Fruit fly (Drosophila melanogaster) whole organism, embryonic: ENCODE results near the gene CG2104.

Experiments
- CG10209 ChIP-seq: fragments of 200-800 bp; sonication (Bioruptor generic); optimal IDR thresholded peaks from 3 replicates; lab custom pipeline; 2017; ENCODE audit warnings: missing biosample characterization, mild to moderate bottlenecking, missing genetic modification characterization, missing genetic modification reagents
- CG11560 ChIP-seq: fragments of 200-800 bp; sonication (Bioruptor generic); IDR thresholded peaks from 3 replicates; pipeline ENCODE4 v1.3.6; 2022; ENCODE audit warnings: missing biosample characterization, missing genetic modification characterization
- CG12299 ChIP-seq: fragments of 200-800 bp; sonication (Bioruptor generic); optimal IDR thresholded peaks from 2 replicates; lab custom pipeline; 2018; ENCODE audit warnings: missing biosample characterization, mild to moderate bottlenecking, missing genetic modification characterization
- CG14050 ChIP-seq: fragments of 200-800 bp; sonication (Bioruptor generic); IDR thresholded peaks from 3 replicates; pipeline ENCODE4 v1.3.6; 2022; ENCODE audit warnings: missing biosample characterization, missing genetic modification characterization
- CG14965 ChIP-seq: fragments of 200-800 bp; sonication (Bioruptor generic); optimal IDR thresholded peaks from 2 replicates; lab custom pipeline; 2016; ENCODE audit warnings: missing biosample characterization, missing genetic modification characterization, borderline replicate concordance
- CG17568 ChIP-seq: fragments of 200-800 bp; sonication (Bioruptor generic); optimal IDR thresholded peaks from 2 replicates; lab custom pipeline; 2018; ENCODE audit warnings: missing biosample characterization, mild to moderate bottlenecking, missing genetic modification characterization, moderate library complexity
- CG18476 ChIP-seq: fragments of 200-800 bp; sonication (Bioruptor generic); optimal IDR thresholded peaks from 2 replicates; lab custom pipeline; 2016; ENCODE audit warnings: missing biosample characterization, mild to moderate bottlenecking, missing genetic modification characterization
- CG2129 ChIP-seq: fragments of 200-800 bp; sonication (Bioruptor generic); IDR thresholded peaks from 2 replicates; pipeline ENCODE4 v1.3.6; 2022; ENCODE audit warnings: missing biosample characterization, missing genetic modification characterization; ENCODE audit not compliant: partially characterized antibody
- CG31388 ChIP-seq: fragments of 200-800 bp; sonication (Bioruptor generic); optimal IDR thresholded peaks from 2 replicates; lab custom pipeline; 2016; ENCODE audit warnings: missing biosample characterization, missing genetic modification characterization
- CG3163 ChIP-seq: fragments of 200-800 bp; sonication (Bioruptor generic); optimal IDR thresholded peaks from 3 replicates; lab custom pipeline; 2016; ENCODE audit warnings: missing biosample characterization, missing genetic modification characterization
- CG32532 ChIP-seq: fragments of 200-800 bp; sonication (Bioruptor generic); IDR thresholded peaks from 2 replicates; pipeline ENCODE4 v1.3.6; 2022; ENCODE audit warnings: missing biosample characterization, missing genetic modification characterization
- CG3407 ChIP-seq: fragments of 200-800 bp; sonication (Bioruptor generic); optimal IDR thresholded peaks from 2 replicates; lab custom pipeline; 2018; ENCODE audit warnings: missing biosample characterization, mild to moderate bottlenecking, missing genetic modification characterization
- CG4424 ChIP-seq: fragments of 200-800 bp; sonication (Bioruptor generic); optimal IDR thresholded peaks from 3 replicates; lab custom pipeline; 2016; ENCODE audit warnings: missing biosample characterization, missing genetic modification characterization
- CG9609 ChIP-seq: fragments of 200-800 bp; sonication (Bioruptor generic); optimal IDR thresholded peaks from 3 replicates; lab custom pipeline; 2016; ENCODE audit warnings: missing biosample characterization, missing genetic modification characterization
- CG9727 ChIP-seq: fragments of 200-800 bp; sonication (Bioruptor generic); optimal IDR thresholded peaks from 3 replicates; lab custom pipeline; 2017; ENCODE audit warnings: missing biosample characterization, mild to moderate bottlenecking, missing genetic modification characterization
- CG9876 ChIP-seq: fragments of 200-800 bp; sonication (Bioruptor generic); optimal IDR thresholded peaks from 2 replicates; lab custom pipeline; 2016; ENCODE audit warnings: missing biosample characterization, missing genetic modification characterization
- CrebB ChIP-seq: fragments of 200-800 bp; sonication (Bioruptor generic); optimal IDR thresholded peaks from 3 replicates; lab custom pipeline; 2018; ENCODE audit warnings: missing biosample characterization, mild to moderate bottlenecking, missing genetic modification characterization
- Dfd ChIP-seq, 2 experiments: fragments of >200 bp; optimal IDR thresholded peaks; 2 replicates each; lab custom pipeline; 2017; ENCODE audit warnings: missing biosample characterization in 2 of 2, missing genetic modification characterization in 2 of 2
- Drgx ChIP-seq: fragments of 200-800 bp; sonication (Bioruptor generic); IDR thresholded peaks from 2 replicates; pipeline ENCODE4 v1.3.6; 2022; ENCODE audit warnings: missing biosample characterization, missing genetic modification characterization
- Elba2 ChIP-seq: fragments of 200-800 bp; sonication (Bioruptor generic); optimal IDR thresholded peaks from 3 replicates; lab custom pipeline; 2016; ENCODE audit warnings: missing biosample characterization, missing genetic modification characterization
- Hey ChIP-seq: fragments of 200-800 bp; sonication (Bioruptor generic); optimal IDR thresholded peaks from 3 replicates; lab custom pipeline; 2018; ENCODE audit warnings: missing biosample characterization, mild to moderate bottlenecking, missing genetic modification characterization
- Hmr ChIP-seq: fragments of 200-800 bp; sonication (Bioruptor generic); optimal IDR thresholded peaks from 3 replicates; lab custom pipeline; 2017; ENCODE audit warnings: mild to moderate bottlenecking, missing biosample characterization, missing genetic modification reagents, missing genetic modification characterization
- Med ChIP-seq: fragments of 200-800 bp; sonication (Bioruptor generic); peaks from one replicate; lab custom pipeline; 2016; ENCODE audit warnings: missing biosample characterization, missing genetic modification characterization, mild to moderate bottlenecking, inconsistent platforms, moderate library complexity
- Mes4 ChIP-seq: fragments of 200-800 bp; sonication (Bioruptor generic); optimal IDR thresholded peaks from 2 replicates; lab custom pipeline; 2016; ENCODE audit warnings: missing biosample characterization, missing genetic modification characterization
- Nf-YB ChIP-seq: fragments of 200-800 bp; sonication (Bioruptor generic); optimal IDR thresholded peaks from 3 replicates; lab custom pipeline; 2019; ENCODE audit warnings: missing biosample characterization, mild to moderate bottlenecking, missing genetic modification characterization, moderate library complexity
- Nf-YC ChIP-seq: fragments of 200-800 bp; optimal IDR thresholded peaks from 3 replicates; lab custom pipeline; 2019; ENCODE audit warnings: missing biosample characterization, mild to moderate bottlenecking, missing genetic modification characterization, moderate library complexity
- Rfx ChIP-seq: fragments of 200-800 bp; sonication (Bioruptor generic); IDR thresholded peaks from 2 replicates; pipeline ENCODE4 v1.3.6; 2022; ENCODE audit warnings: missing biosample characterization, missing genetic modification characterization
- Trl ChIP-seq, 3 experiments: fragments of >200 bp in 2 of 3; fragments of 200-800 bp in 1 of 3; sonication (Bioruptor generic) in 1 of 3; optimal IDR thresholded peaks; 2 replicates in 1 of 3; 3 replicates in 2 of 3; lab custom pipeline; 2016 to 2017; ENCODE audit warnings: missing biosample characterization in 1 of 3, missing genetic modification characterization in 1 of 3
- bigmax ChIP-seq: fragments of 200-800 bp; sonication (Bioruptor generic); optimal IDR thresholded peaks from 2 replicates; lab custom pipeline; 2018; ENCODE audit warnings: missing biosample characterization, mild to moderate bottlenecking, missing genetic modification characterization
- chif ChIP-seq, 2 experiments: fragments of 200-800 bp; sonication (Bioruptor generic); optimal IDR thresholded peaks; 3 replicates each; lab custom pipeline; 2016; ENCODE audit warnings: missing biosample characterization in 2 of 2, missing genetic modification characterization in 2 of 2
- ci ChIP-seq: fragments of 200-800 bp; sonication (Bioruptor generic); IDR thresholded peaks from 3 replicates; pipeline ENCODE4 v1.3.6; 2022; ENCODE audit warnings: missing biosample characterization, missing genetic modification characterization
- dan ChIP-seq: fragments of 200-800 bp; sonication (Bioruptor generic); IDR thresholded peaks from 2 replicates; pipeline ENCODE4 v1.3.6; 2022; ENCODE audit warnings: missing biosample characterization, missing genetic modification characterization
- disco-r ChIP-seq: fragments of 200-800 bp; sonication (Bioruptor generic); optimal IDR thresholded peaks from 2 replicates; lab custom pipeline; 2016; ENCODE audit warnings: missing biosample characterization, missing genetic modification characterization
- dmrt99B ChIP-seq: fragments of 200-800 bp; sonication (Bioruptor generic); optimal IDR thresholded peaks from 2 replicates; lab custom pipeline; 2018; ENCODE audit warnings: missing biosample characterization, mild to moderate bottlenecking, missing genetic modification characterization, moderate library complexity
- ems ChIP-seq: fragments of 200-800 bp; sonication (Bioruptor generic); optimal IDR thresholded peaks from 3 replicates; lab custom pipeline; 2016; ENCODE audit warnings: missing biosample characterization, missing genetic modification characterization
- fu2 ChIP-seq: fragments of 200-800 bp; sonication (Bioruptor generic); optimal IDR thresholded peaks from 2 replicates; lab custom pipeline; 2016; ENCODE audit warnings: missing biosample characterization, missing genetic modification characterization
- grau ChIP-seq: fragments of 200-800 bp; optimal IDR thresholded peaks from 3 replicates; lab custom pipeline; 2019; ENCODE audit warnings: missing biosample characterization, mild to moderate bottlenecking, missing genetic modification characterization, moderate library complexity
- grn ChIP-seq: fragments of 200-800 bp; sonication (Bioruptor generic); optimal IDR thresholded peaks from 3 replicates; lab custom pipeline; 2017; ENCODE audit warnings: missing biosample characterization, missing genetic modification characterization
- insv ChIP-seq, 2 experiments: fragments of 200-800 bp; sonication (Bioruptor generic); optimal IDR thresholded peaks; 3 replicates each; lab custom pipeline; 2016 to 2018; ENCODE audit warnings: missing biosample characterization in 2 of 2, missing genetic modification characterization in 2 of 2
- nerfin-1 ChIP-seq: fragments of 200-800 bp; sonication (Bioruptor generic); optimal IDR thresholded peaks from 3 replicates; lab custom pipeline; 2019; ENCODE audit warnings: missing biosample characterization, mild to moderate bottlenecking, missing genetic modification characterization, moderate library complexity
- oc ChIP-seq: fragments of 200-800 bp; sonication (Bioruptor generic); optimal IDR thresholded peaks from 2 replicates; lab custom pipeline; 2018; ENCODE audit warnings: missing biosample characterization, mild to moderate bottlenecking, missing genetic modification characterization, moderate library complexity
- pros ChIP-seq: fragments of 200-800 bp; sonication (Bioruptor generic); optimal IDR thresholded peaks from 3 replicates; lab custom pipeline; 2019; ENCODE audit warnings: missing biosample characterization, mild to moderate bottlenecking, missing genetic modification characterization, moderate library complexity
- seq ChIP-seq: fragments of 200-800 bp; sonication (Bioruptor generic); IDR thresholded peaks from 2 replicates; pipeline ENCODE4 v1.3.6; 2022; ENCODE audit warnings: missing biosample characterization, missing genetic modification characterization
- sqz ChIP-seq: fragments of 200-800 bp; sonication (Bioruptor generic); optimal IDR thresholded peaks from 3 replicates; lab custom pipeline; 2018; ENCODE audit warnings: missing biosample characterization, mild to moderate bottlenecking, missing genetic modification characterization
- ttk ChIP-seq: fragments of 200-800 bp; sonication (Bioruptor generic); IDR thresholded peaks from 2 replicates; pipeline ENCODE4 v2.1.2; 2022; ENCODE audit warnings: missing biosample characterization, missing genetic modification characterization
- vvl ChIP-seq: fragments of 200-800 bp; sonication (Bioruptor generic); IDR thresholded peaks from 2 replicates; pipeline ENCODE4 v1.3.6; 2022; ENCODE audit warnings: missing biosample characterization, missing genetic modification characterization

Gene CG2104

dm6 chr3R:5723122-5723521, 30.0 kb upstream of the CG2104 start (continued):
- TF ChIP-seq grn (GFP tag; lab: Kevin White, UChicago) (no peak), CG12299 (tag; lab: Kevin White, UChicago) (no peak), ems (GFP tag; lab: Kevin White, UChicago) (no peak)

- peak; percentile 86 for TF ChIP-seq Nf-YC (tag; lab: Kevin White, UChicago)
- peak; percentile 83 for TF ChIP-seq sqz
- no peak for TF ChIP-seq dan (GFP tag; lab: Robert Waterston, UW)
- peak; percentile 21 for TF ChIP-seq pros (GFP tag; lab: Kevin White, UChicago)
- peak in 1 of 2 experiments; percentile 41 for TF ChIP-seq Trl (optimal IDR thresholded peaks at IDR 0.05; lab: Kevin White, UChicago)
- no peak for TF ChIP-seq Trl (GFP tag; optimal IDR thresholded peaks at IDR 0.05; lab: Kevin White, UChicago)
- peak; percentile 57; the same call in 1 of the 2 replicates for TF ChIP-seq seq
- TF ChIP-seq Nf-YB (GFP tag; lab: Kevin White, UChicago): peak; percentile 93
- peak; percentile 70 for TF ChIP-seq CG3163 (GFP tag; lab: Kevin White, UChicago)
- TF ChIP-seq Hey (tag; lab: Kevin White, UChicago): no peak
- TF ChIP-seq nerfin-1 (tag; lab: Kevin White, UChicago): peak; percentile 98
- no peak for TF ChIP-seq bigmax (GFP tag; lab: Kevin White, UChicago)
Observed at dm6 chr3R:5716755-5717309, 23.7 kb upstream of the CG2104 start, which contains the start of gene cas. cas (minus strand) TSS chr3R:5716805.

dm6 chr3R:5705469-5706067, 12.5 kb upstream of the CG2104 start:
- TF ChIP-seq grau (tag; lab: Kevin White, UChicago) (peak; percentile 82), insv (GFP tag; optimal IDR thresholded peaks at IDR 0.05; lab: Kevin White, UChicago) (no peak), Mes4 (no peak), CG11560 (tag; lab: Robert Waterston, UW) (peak; percentile 15; the same call in 1 of the 3 replicates), seq (no peak), CG9876 (GFP tag; lab: Kevin White, UChicago) (no peak), CG31388 (GFP tag; lab: Kevin White, UChicago) (no peak), fu2 (GFP tag; lab: Kevin White, UChicago) (no peak), oc (tag; lab: Kevin White, UChicago) (peak; percentile 20), Drgx (GFP tag; lab: Robert Waterston, UW) (peak; percentile 30; the same call in 1 of the 2 replicates), CG9727 (GFP tag; lab: Kevin White, UChicago) (peak; percentile 69), disco-r (no peak), CG17568 (GFP tag; lab: Kevin White, UChicago) (no peak), Hmr (GFP tag; lab: Kevin White, UChicago) (peak; percentile 60), vvl (GFP tag; lab: Robert Waterston, UW) (peak; percentile 53), dmrt99B (tag; lab: Kevin White, UChicago) (no peak), CG9609 (peak; percentile 1), chif (GFP tag; optimal IDR thresholded peaks at IDR 0.05; lab: Kevin White, UChicago) (peak; percentile 43 to 56), CG32532 (peak; percentile 50), Med (peak; percentile 90), CG2129 (GFP tag; lab: Robert Waterston, UW) (no peak), Elba2 (GFP tag; lab: Kevin White, UChicago) (no peak), Dfd (GFP tag; optimal IDR thresholded peaks at IDR 0.05; lab: Kevin White, UChicago) (no peak), CG3407 (peak; percentile 36), Rfx (GFP tag; lab: Robert Waterston, UW) (peak; percentile 50; the same call in 1 of the 2 replicates), ttk (0 out of 2 replicates have a peak, but pooled peaks have one; percentile 6), CG4424 (GFP tag; lab: Kevin White, UChicago) (peak; percentile 64), CG14965 (GFP tag; lab: Kevin White, UChicago) (no peak), CG10209 (peak; percentile 64), CG18476 (GFP tag; lab: Kevin White, UChicago) (peak; percentile 40), CG14050 (GFP tag; lab: Robert Waterston, UW) (no peak), ci (GFP tag; lab: Robert Waterston, UW) (peak; percentile 58; the same call in 2 of the 3 replicates), CrebB (tag; lab: Kevin White, UChicago) (no peak)
